Worm (Caenorhabditis elegans): ENCODE data around the gene Y43F8B.18.

The Y43F8B.18 gene

DNA sequence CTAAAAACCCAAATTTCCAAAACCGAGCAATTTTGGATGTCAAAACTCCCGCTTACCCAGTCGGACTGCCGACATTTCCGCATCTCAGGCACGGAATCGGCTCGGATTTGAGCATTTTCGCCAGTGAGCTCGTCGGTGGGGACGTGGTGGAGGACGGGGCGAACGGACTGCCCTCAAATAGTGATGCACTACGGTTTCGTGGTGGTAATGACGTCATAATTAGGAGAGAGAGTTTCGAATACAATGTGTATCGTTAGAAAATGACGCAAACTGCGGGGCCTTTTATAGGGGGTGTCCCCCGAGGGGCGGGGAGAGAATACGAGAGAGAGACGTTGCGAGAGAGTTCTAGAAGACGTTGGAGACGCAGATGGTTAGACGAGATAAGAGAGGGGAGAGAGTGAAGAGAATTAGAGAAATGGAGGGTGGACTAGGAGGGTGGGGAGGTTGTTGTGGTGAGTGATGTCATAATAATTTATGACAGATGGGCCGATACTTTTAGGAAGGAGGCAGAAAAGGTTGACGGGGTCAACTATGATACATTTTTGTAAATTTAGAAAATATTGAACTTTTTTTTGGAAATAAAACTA, 36.9 kb downstream of the Y43F8B.18 start:
- no peak for TF ChIP-seq ets-7 (tag; optimal IDR thresholded peaks at IDR 0.05)
- TF ChIP-seq ama-1 (optimal IDR thresholded peaks at IDR 0.05), result peak; percentile 99
- TF ChIP-seq tbx-37 (GFP tag; conservative IDR thresholded peaks at IDR 0.05), result no peak
- peak; percentile 60 for TF ChIP-seq B0310.2 (tag; optimal IDR thresholded peaks at IDR 0.05)
- TF ChIP-seq ceh-36 (tag; optimal IDR thresholded peaks at IDR 0.05), result peak; percentile 68
- peak; percentile 95 for TF ChIP-seq hmg-4 (GFP tag; optimal IDR thresholded peaks at IDR 0.05)
- TF ChIP-seq sea-1 (GFP tag; conservative IDR thresholded peaks at IDR 0.05), result peak; percentile 85
- peak; percentile 61 for TF ChIP-seq hmbx-1 (tag; optimal IDR thresholded peaks at IDR 0.05)
- TF ChIP-seq flt-1 (GFP tag; IDR thresholded peaks at IDR 0.05), result no peak; the same call in 1 of the 2 replicates
- peak; percentile 30 for TF ChIP-seq hnd-1 (tag; optimal IDR thresholded peaks at IDR 0.05)
- TF ChIP-seq scrt-1 (GFP tag; IDR thresholded peaks at IDR 0.05), result peak; percentile 62; the same call in 1 of the 2 replicates
- TF ChIP-seq tra-4 (tag; optimal IDR thresholded peaks at IDR 0.05), result no peak
- TF ChIP-seq F13C5.2 (tag; optimal IDR thresholded peaks at IDR 0.05), result peak; percentile 62
- peak; percentile 70 for TF ChIP-seq tbx-11 (GFP tag; IDR thresholded peaks at IDR 0.05)
- peak; percentile 52 for TF ChIP-seq ceh-13 (GFP tag; optimal IDR thresholded peaks at IDR 0.05)
- TF ChIP-seq pes-1 (GFP tag; IDR thresholded peaks at IDR 0.05), result peak; percentile 61; the same call in 1 of the 2 replicates
- TF ChIP-seq aly-1 (tag; optimal IDR thresholded peaks at IDR 0.05), result no peak

DNA sequence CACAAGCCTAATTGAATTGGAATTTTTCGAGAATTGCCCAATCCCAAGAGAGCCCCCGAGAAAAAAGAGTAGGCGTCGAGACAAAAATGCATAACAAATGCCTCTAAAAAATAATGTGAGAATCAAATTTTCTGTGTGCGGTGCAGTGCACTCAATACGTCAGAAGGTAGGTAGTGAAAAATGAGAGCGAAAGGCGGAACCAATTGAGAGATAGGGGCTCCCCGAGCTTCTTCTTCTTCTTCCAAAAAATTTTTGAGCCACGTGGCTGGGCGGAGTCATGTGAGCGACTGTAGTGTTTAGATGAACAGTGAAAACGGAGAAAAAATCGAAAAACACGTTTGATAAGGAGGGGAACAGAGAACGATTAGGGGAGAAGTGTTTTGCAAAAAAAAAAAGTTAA, 38.8 kb downstream of the Y43F8B.18 start:
- TF ChIP-seq ama-1 (optimal IDR thresholded peaks at IDR 0.05) (no peak), F13C5.2 (tag; optimal IDR thresholded peaks at IDR 0.05) (no peak), tbx-37 (GFP tag; conservative IDR thresholded peaks at IDR 0.05) (no peak), ceh-36 (tag; optimal IDR thresholded peaks at IDR 0.05) (no peak), ceh-13 (GFP tag; optimal IDR thresholded peaks at IDR 0.05) (no peak), pes-1 (GFP tag; IDR thresholded peaks at IDR 0.05) (no peak)

DNA sequence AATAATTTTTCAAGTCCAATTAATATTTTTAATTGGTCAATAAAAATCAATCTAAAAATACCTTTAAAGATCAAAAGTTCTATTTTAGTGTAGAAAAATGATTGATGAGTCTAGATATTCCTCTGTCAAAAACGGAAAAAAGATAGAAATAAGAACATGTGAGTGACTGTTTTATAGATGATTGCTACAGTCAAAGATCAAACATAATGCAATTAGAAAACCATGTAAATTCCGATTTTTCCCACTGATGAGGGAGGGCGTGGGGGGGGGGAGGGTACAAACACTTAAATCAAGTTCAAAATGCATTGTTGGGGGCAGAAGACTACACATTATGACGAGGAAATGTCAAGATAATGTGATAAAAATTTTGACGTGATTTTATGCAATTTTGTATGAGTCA, 40.4 kb downstream of the Y43F8B.18 start:
- TF ChIP-seq pes-1 (GFP tag; IDR thresholded peaks at IDR 0.05) (no peak), tra-4 (tag; optimal IDR thresholded peaks at IDR 0.05) (no peak), ceh-36 (tag; optimal IDR thresholded peaks at IDR 0.05) (no peak), scrt-1 (GFP tag; IDR thresholded peaks at IDR 0.05) (no peak), F13C5.2 (tag; optimal IDR thresholded peaks at IDR 0.05) (no peak), sea-1 (GFP tag; conservative IDR thresholded peaks at IDR 0.05) (no peak), flt-1 (GFP tag; IDR thresholded peaks at IDR 0.05) (no peak), hmg-4 (GFP tag; optimal IDR thresholded peaks at IDR 0.05) (no peak), aly-1 (tag; optimal IDR thresholded peaks at IDR 0.05) (no peak), ets-7 (tag; optimal IDR thresholded peaks at IDR 0.05) (no peak), ama-1 (optimal IDR thresholded peaks at IDR 0.05) (no peak), B0310.2 (tag; optimal IDR thresholded peaks at IDR 0.05) (no peak), ceh-13 (GFP tag; optimal IDR thresholded peaks at IDR 0.05) (no peak)

DNA sequence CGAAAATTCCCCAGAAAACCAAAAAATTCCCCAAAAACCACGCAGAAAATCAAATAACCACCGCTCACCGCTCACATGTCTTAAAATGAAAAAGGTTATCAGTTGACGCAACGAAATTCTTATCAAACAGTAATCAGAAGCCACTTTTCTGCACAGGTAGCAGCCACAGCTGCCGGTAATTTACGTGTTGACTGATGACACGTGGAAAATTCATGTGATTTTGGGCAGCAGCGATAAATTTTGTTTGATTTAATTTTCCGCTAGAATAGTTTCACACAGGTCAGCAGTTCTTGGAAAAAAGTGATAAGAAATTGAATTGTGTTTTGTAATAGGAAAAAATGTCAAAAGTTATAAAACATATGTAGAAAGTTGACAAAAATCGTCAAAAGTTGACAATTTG, 41.8 kb downstream of the Y43F8B.18 start:
- TF ChIP-seq tbx-37 (GFP tag; conservative IDR thresholded peaks at IDR 0.05) (no peak), scrt-1 (GFP tag; IDR thresholded peaks at IDR 0.05) (no peak), flt-1 (GFP tag; IDR thresholded peaks at IDR 0.05) (no peak), tbx-11 (GFP tag; IDR thresholded peaks at IDR 0.05) (no peak), ets-7 (tag; optimal IDR thresholded peaks at IDR 0.05) (no peak)

DNA sequence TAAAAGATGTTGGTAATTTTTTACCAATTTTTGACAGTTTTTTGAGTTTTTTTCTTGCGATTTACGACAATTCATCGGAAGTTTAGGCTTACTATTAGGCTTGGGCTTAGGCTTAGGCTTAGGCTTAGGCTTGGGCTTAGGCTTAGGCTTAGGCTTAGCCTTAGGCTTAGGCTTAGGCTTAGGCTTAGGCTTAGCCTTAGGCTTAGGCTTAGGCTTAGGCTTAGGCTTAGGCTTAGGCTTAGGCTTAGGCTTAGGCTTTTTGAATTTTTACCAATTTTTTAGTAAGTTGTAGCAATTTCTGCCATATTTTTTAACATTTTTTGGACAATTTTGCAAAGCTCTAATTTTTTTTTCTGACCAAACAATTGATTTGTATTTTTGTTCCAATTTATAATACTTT, 42.7 kb downstream of the Y43F8B.18 start:
- TF ChIP-seq ceh-36 (tag; optimal IDR thresholded peaks at IDR 0.05), result peak; percentile 70

DNA sequence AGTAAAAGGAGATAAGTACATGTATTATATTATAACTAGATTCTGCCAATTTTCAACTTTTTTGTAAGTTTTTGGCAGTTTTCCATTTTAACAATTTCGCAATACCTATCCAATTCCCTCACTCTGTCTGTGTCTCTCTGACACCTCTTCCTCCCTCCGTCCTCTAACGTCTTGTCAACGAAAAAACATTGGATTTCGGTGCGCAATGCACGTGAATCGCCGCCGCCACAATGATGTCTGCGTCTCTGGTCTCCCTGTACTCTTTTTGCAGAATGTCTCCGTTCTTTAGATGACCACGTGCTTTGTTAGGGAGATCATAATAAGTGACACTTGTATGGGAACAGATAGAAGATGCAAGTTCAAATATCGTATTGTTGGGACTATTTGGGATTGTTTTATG, 43.4 kb downstream of the Y43F8B.18 start:
- TF ChIP-seq hmg-4 (GFP tag; optimal IDR thresholded peaks at IDR 0.05), result peak; percentile 42
- no peak for TF ChIP-seq tbx-37 (GFP tag; conservative IDR thresholded peaks at IDR 0.05)
- TF ChIP-seq flt-1 (GFP tag; IDR thresholded peaks at IDR 0.05), result no peak

DNA sequence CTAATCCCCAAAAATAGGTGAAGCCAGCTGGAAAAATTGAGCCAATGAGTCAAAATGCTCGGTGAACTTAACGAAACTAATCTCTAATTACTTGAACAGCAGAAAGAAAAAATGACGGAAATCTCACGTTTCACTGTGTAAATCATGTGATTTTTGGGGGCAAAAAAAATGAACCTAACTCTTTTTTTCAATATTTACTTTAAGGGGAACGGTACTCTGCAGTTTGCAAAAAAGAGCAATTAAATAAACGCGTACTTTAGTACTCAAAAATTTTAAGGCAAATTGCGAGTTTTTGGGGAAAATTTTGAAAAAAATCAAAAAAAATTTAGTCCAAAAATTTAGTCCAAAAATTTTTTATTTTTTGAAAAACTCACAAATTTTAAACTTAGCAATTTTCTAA, 45.2 kb downstream of the Y43F8B.18 start:
- TF ChIP-seq pes-1 (GFP tag; IDR thresholded peaks at IDR 0.05) (no peak), flt-1 (GFP tag; IDR thresholded peaks at IDR 0.05) (no peak), F13C5.2 (tag; optimal IDR thresholded peaks at IDR 0.05) (no peak)

DNA sequence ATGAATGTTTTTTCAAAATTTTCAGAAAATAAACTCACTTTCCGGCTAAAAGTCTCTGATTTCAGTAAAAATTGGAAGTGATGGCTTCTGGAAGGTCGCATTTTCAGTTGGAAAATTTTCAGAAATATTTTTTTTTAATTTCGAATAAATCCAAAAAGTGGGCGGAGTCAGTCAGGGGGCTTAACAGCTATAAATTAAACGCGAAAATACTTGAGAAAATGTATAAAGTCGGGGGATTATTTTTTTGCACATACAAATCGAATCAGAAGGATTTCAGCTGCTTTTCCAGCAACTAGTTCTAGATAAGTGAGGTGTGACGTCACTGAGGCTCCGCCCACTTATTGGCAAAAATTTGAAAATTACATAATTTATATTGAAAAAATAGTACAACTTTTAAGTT, 47.2 kb downstream of the Y43F8B.18 start, which contains the start of gene Y43F8B.2:
Gene Y43F8B.2 (minus strand): TSS at position 101 of the 400 bp plus-strand sequence.
- TF ChIP-seq aly-1 (tag; optimal IDR thresholded peaks at IDR 0.05) (no peak), scrt-1 (GFP tag; IDR thresholded peaks at IDR 0.05) (no peak), pes-1 (GFP tag; IDR thresholded peaks at IDR 0.05) (no peak), ama-1 (optimal IDR thresholded peaks at IDR 0.05) (no peak), tbx-11 (GFP tag; IDR thresholded peaks at IDR 0.05) (no peak), F13C5.2 (tag; optimal IDR thresholded peaks at IDR 0.05) (no peak), hmg-4 (GFP tag; optimal IDR thresholded peaks at IDR 0.05) (no peak)

DNA sequence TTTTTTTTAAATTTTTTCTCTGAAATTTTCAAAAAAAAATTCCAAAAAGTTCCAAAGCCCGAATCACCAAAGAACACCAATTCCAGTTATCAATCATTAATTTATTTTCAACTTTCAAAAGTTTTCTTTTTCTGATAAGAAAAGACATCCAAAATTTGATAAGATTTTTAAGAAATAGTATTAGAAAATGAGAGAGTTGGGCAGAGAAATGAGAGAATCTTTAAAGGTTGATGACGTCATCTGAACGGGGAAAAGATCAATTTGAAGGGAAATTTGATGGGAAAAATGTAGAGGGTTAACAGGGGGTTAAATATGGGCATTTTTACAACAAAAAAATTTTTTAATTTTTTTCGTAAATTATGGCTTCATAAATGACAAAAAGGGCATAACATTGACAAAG, 47.7 kb downstream of the Y43F8B.18 start:
- TF ChIP-seq pes-1 (GFP tag; IDR thresholded peaks at IDR 0.05) (no peak), sea-1 (GFP tag; conservative IDR thresholded peaks at IDR 0.05) (no peak)

All from whole organism, early embryonic.